Worm (Caenorhabditis elegans) whole organism, L3 larva: ENCODE results near the gene C29F9.6.
"Not testable (repeated sequence)": the region's sequence is repeated elsewhere in the genome, so short reads cannot be mapped to it uniquely, and the experiment has no call there.

Source experiments
- R02D3.7 ChIP-seq: fragments of 150-350 bp; optimal IDR thresholded peaks from 2 replicates; lab custom pipeline; 2014; ENCODE audit warnings: missing biosample characterization, missing genetic modification characterization
- aly-2 ChIP-seq: fragments of 150-350 bp; optimal IDR thresholded peaks from 2 replicates; lab custom pipeline; 2014; ENCODE audit warnings: missing biosample characterization, missing genetic modification characterization
- ama-1 ChIP-seq: fragments of 150-350 bp; optimal IDR thresholded peaks from 2 replicates; lab custom pipeline; 2018
- ceh-16 ChIP-seq: sonication (generic microtip); optimal IDR thresholded peaks from 2 replicates; lab custom pipeline; 2017; ENCODE audit warnings: missing biosample characterization, missing genetic modification characterization
- ceh-28 ChIP-seq: fragments of 150-350 bp; optimal IDR thresholded peaks from 2 replicates; lab custom pipeline; 2014; ENCODE audit warnings: missing biosample characterization, missing genetic modification reagents, missing genetic modification characterization
- ceh-9 ChIP-seq: sonication (generic microtip); optimal IDR thresholded peaks from 2 replicates; lab custom pipeline; 2018; ENCODE audit warnings: missing biosample characterization, missing genetic modification characterization
- daf-12 ChIP-seq: fragments of 150-350 bp; optimal IDR thresholded peaks from 2 replicates; lab custom pipeline; 2014; ENCODE audit warnings: missing biosample characterization, missing genetic modification reagents, missing genetic modification characterization
- egl-5 ChIP-seq: fragments of 150-350 bp; optimal IDR thresholded peaks from 2 replicates; lab custom pipeline; 2017; ENCODE audit warnings: missing biosample characterization, missing genetic modification reagents, missing genetic modification characterization, inconsistent platforms
- elt-1 ChIP-seq: fragments of 150-350 bp; optimal IDR thresholded peaks from 2 replicates; lab custom pipeline; 2014; ENCODE audit warnings: missing biosample characterization, missing genetic modification characterization
- elt-2 ChIP-seq: sonication (generic microtip); optimal IDR thresholded peaks from 2 replicates; lab custom pipeline; 2016; ENCODE audit warnings: missing genetic modification reagents, mild to moderate bottlenecking, missing genetic modification characterization, missing compliant biosample characterization
- fkh-10 ChIP-seq: sonication (generic microtip); optimal IDR thresholded peaks from 2 replicates; lab custom pipeline; 2017; ENCODE audit warnings: missing biosample characterization, missing genetic modification reagents, missing genetic modification characterization
- fos-1 ChIP-seq: fragments of 150-350 bp; optimal IDR thresholded peaks from 2 replicates; lab custom pipeline; 2014; ENCODE audit warnings: missing biosample characterization, missing genetic modification characterization
- hmg-11 ChIP-seq: sonication (generic microtip); optimal IDR thresholded peaks from 2 replicates; lab custom pipeline; 2016; ENCODE audit warnings: missing genetic modification characterization, missing compliant biosample characterization
- jun-1 ChIP-seq: fragments of 150-350 bp; optimal IDR thresholded peaks from 2 replicates; lab custom pipeline; 2014; ENCODE audit warnings: missing biosample characterization, missing genetic modification reagents, missing genetic modification characterization
- lin-15B ChIP-seq: fragments of 150-350 bp; optimal IDR thresholded peaks from 2 replicates; lab custom pipeline; 2014; ENCODE audit warnings: missing biosample characterization, missing genetic modification characterization
- lin-39 ChIP-seq: fragments of 150-350 bp; optimal IDR thresholded peaks from 2 replicates; lab custom pipeline; 2018; ENCODE audit warnings: missing biosample characterization, missing genetic modification reagents, missing genetic modification characterization
- lsy-12 ChIP-seq: sonication (generic microtip); optimal IDR thresholded peaks from 2 replicates; lab custom pipeline; 2016; ENCODE audit warnings: mild to moderate bottlenecking, missing genetic modification characterization, missing compliant biosample characterization
- mdl-1 ChIP-seq: fragments of 150-350 bp; optimal IDR thresholded peaks from 2 replicates; lab custom pipeline; 2014; ENCODE audit warnings: missing biosample characterization, missing genetic modification characterization
- mml-1 ChIP-seq: fragments of 150-350 bp; sonication (generic microtip); optimal IDR thresholded peaks from 3 replicates; lab custom pipeline; 2014; ENCODE audit warnings: missing biosample characterization, missing genetic modification characterization
- nfya-1 ChIP-seq: sonication (generic microtip); optimal IDR thresholded peaks from 2 replicates; lab custom pipeline; 2017; ENCODE audit warnings: missing genetic modification characterization, mild to moderate bottlenecking, missing compliant biosample characterization, antibody characterized with exemption, moderate library complexity; ENCODE audit not compliant: insufficient read depth
- nhr-11 ChIP-seq: fragments of 150-350 bp; optimal IDR thresholded peaks from 2 replicates; lab custom pipeline; 2014; ENCODE audit warnings: missing biosample characterization, missing genetic modification characterization
- nhr-12 ChIP-seq: fragments of 150-350 bp; optimal IDR thresholded peaks from 2 replicates; lab custom pipeline; 2014; ENCODE audit warnings: missing biosample characterization, missing genetic modification characterization
- nhr-23 ChIP-seq: fragments of 150-350 bp; optimal IDR thresholded peaks from 2 replicates; lab custom pipeline; 2014; ENCODE audit warnings: missing biosample characterization, missing genetic modification reagents, missing genetic modification characterization
- nhr-237 ChIP-seq: fragments of 150-350 bp; optimal IDR thresholded peaks from 2 replicates; lab custom pipeline; 2014; ENCODE audit warnings: missing biosample characterization, missing genetic modification characterization
- nhr-25 ChIP-seq: sonication (generic microtip); optimal IDR thresholded peaks from 2 replicates; lab custom pipeline; 2017; ENCODE audit warnings: missing biosample characterization, missing genetic modification characterization
- nhr-43 ChIP-seq: sonication (generic microtip); optimal IDR thresholded peaks from 2 replicates; lab custom pipeline; 2016; ENCODE audit warnings: mild to moderate bottlenecking, missing genetic modification characterization, missing compliant biosample characterization; ENCODE audit not compliant: poor library complexity, severe bottlenecking
- nhr-67 ChIP-seq: fragments of 150-350 bp; optimal IDR thresholded peaks from 2 replicates; lab custom pipeline; 2014; ENCODE audit warnings: missing biosample characterization, missing genetic modification characterization
- nhr-76 ChIP-seq: fragments of 150-350 bp; sonication (generic microtip); optimal IDR thresholded peaks from 5 replicates; lab custom pipeline; 2014; ENCODE audit warnings: missing biosample characterization, missing genetic modification characterization
- nhr-77 ChIP-seq: fragments of 150-350 bp; optimal IDR thresholded peaks from 2 replicates; lab custom pipeline; 2014; ENCODE audit warnings: missing biosample characterization, missing genetic modification characterization
- pha-4 ChIP-seq: fragments of 150-350 bp; optimal IDR thresholded peaks from 2 replicates; lab custom pipeline; 2014; ENCODE audit warnings: missing biosample characterization, missing genetic modification reagents, missing genetic modification characterization
- pqm-1 ChIP-seq: fragments of 150-350 bp; optimal IDR thresholded peaks from 2 replicates; lab custom pipeline; 2017; ENCODE audit warnings: missing biosample characterization, missing genetic modification characterization, inconsistent platforms
- sea-2 ChIP-seq: fragments of 150-350 bp; sonication (generic microtip); optimal IDR thresholded peaks from 4 replicates; lab custom pipeline; 2014; ENCODE audit warnings: missing biosample characterization, missing genetic modification reagents, missing genetic modification characterization
- snpc-4 ChIP-seq: fragments of 150-350 bp; optimal IDR thresholded peaks from 2 replicates; lab custom pipeline; 2014; ENCODE audit warnings: missing biosample characterization, missing genetic modification characterization
- tbx-2 ChIP-seq: sonication (generic microtip); optimal IDR thresholded peaks from 2 replicates; lab custom pipeline; 2016; ENCODE audit warnings: mild to moderate bottlenecking, missing genetic modification characterization, missing compliant biosample characterization
- unc-62 ChIP-seq: fragments of 150-350 bp; sonication (generic microtip); optimal IDR thresholded peaks from 4 replicates; lab custom pipeline; 2014; ENCODE audit warnings: missing biosample characterization, missing genetic modification reagents, missing genetic modification characterization
- zag-1 ChIP-seq: fragments of 150-350 bp; optimal IDR thresholded peaks from 2 replicates; lab custom pipeline; 2014; ENCODE audit warnings: missing biosample characterization, missing genetic modification characterization
- ztf-11 ChIP-seq: fragments of 150-350 bp; optimal IDR thresholded peaks from 2 replicates; lab custom pipeline; 2014; ENCODE audit warnings: missing biosample characterization, missing genetic modification characterization
- ztf-4 ChIP-seq: fragments of 150-350 bp; optimal IDR thresholded peaks from 2 replicates; lab custom pipeline; 2014; ENCODE audit warnings: missing biosample characterization, missing genetic modification characterization

C29F9.6 gene

ce11 chrIII:120199-120598 lies 5.5 kb downstream of the C29F9.6 start, which contains the start of gene pals-24:
pals-24 (plus strand) TSS chrIII:120435.
- TF ChIP-seq mml-1 (tag; lab: Kevin White, UChicago), result no peak
- TF ChIP-seq hmg-11 (tag; lab: Kevin White, UChicago), result no peak
- no peak for TF ChIP-seq unc-62 (GFP tag; lab: Kevin White, UChicago)
- no peak for TF ChIP-seq nhr-43 (tag; lab: Kevin White, UChicago)
- TF ChIP-seq ztf-4 (tag; lab: Kevin White, UChicago), result no peak
- TF ChIP-seq lin-39 (tag; lab: Kevin White, UChicago), result no peak
- TF ChIP-seq pha-4 (tag; lab: Kevin White, UChicago), result peak; percentile 58
- no peak for TF ChIP-seq nhr-25 (tag; lab: Kevin White, UChicago)
- no peak for TF ChIP-seq aly-2 (tag; lab: Kevin White, UChicago)
- TF ChIP-seq lsy-12, result no peak
- peak; percentile 46 for TF ChIP-seq jun-1
- TF ChIP-seq ceh-28 (tag; lab: Kevin White, UChicago), result no peak
- TF ChIP-seq nhr-67 (tag; lab: Kevin White, UChicago), result no peak
- no peak for TF ChIP-seq sea-2 (GFP tag; lab: Kevin White, UChicago)
- no peak for TF ChIP-seq ztf-11
- TF ChIP-seq zag-1 (tag; lab: Kevin White, UChicago), result no peak
- no peak for TF ChIP-seq snpc-4 (tag; lab: Kevin White, UChicago)
- peak; percentile 84 for TF ChIP-seq elt-2 (tag; lab: Kevin White, UChicago)
- TF ChIP-seq pqm-1 (tag; lab: Kevin White, UChicago), result peak; percentile 87
- no peak for TF ChIP-seq daf-12 (tag; lab: Kevin White, UChicago)
- no peak for TF ChIP-seq nhr-76
- no peak for TF ChIP-seq tbx-2 (tag; lab: Kevin White, UChicago)
- TF ChIP-seq nhr-12 (tag; lab: Kevin White, UChicago), result no peak

DNA sequence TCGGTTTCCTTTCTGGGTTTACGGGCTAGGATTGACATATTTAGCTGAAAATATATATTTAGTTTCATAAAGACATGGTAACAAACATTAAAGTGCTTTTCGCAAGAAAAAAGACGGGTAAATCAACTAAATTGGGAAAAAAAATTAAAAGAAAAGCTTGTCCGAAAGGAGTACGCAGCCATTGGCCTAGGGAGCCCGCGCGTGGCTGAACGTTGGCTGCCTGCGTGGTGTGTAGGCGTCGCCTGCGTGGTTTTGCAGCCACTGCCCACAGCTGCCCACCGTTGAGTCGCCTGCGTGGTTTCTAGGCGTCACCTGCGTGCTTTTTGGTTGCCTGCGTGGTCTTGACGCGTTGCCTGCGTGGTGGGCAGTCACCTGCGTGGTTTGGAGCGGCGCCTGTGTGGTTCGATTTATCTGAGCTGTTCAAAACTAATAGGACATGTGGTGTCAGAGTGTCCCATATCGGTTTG lies 7.3 kb downstream of the C29F9.6 start, which contains the start of gene C29F9.12:
Gene C29F9.12, minus strand, starts transcription at position 51 of the 467 bp plus-strand sequence.
- TF ChIP-seq tbx-2 (tag; lab: Kevin White, UChicago); elt-1 (tag; lab: Kevin White, UChicago); fos-1: not testable (repeated sequence)

DNA sequence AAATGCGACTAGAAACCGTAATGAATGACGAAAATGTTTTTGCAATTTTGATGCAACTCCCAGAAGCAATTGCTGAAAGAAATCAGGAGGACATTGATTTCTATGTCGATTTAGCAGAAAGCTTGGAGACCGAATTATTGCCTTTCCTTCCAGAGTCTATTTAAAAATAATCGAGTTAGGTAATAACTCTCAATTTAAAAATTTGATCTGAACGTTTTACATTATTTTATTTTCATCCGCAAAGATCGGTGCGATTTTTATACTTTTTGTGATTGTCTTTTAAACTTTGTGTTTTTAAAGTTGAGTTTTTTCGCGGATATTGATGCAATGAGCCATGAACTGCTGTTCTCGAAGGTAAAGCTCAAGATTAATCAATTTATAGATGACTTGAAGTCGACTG lies 9.8 kb downstream of the C29F9.6 start, which contains the start of gene pals-23:
Gene pals-23, plus strand, starts transcription at position 301 of the 400 bp plus-strand sequence.
- TF ChIP-seq tbx-2 (tag; lab: Kevin White, UChicago), result no peak

- no peak for TF ChIP-seq mdl-1 (tag; lab: Kevin White, UChicago)
- no peak for TF ChIP-seq nhr-237
- TF ChIP-seq pha-4 (tag; lab: Kevin White, UChicago), result peak; percentile 38
- no peak for TF ChIP-seq ceh-9
- TF ChIP-seq nhr-23, result no peak
- TF ChIP-seq sea-2 (GFP tag; lab: Kevin White, UChicago), result no peak
- TF ChIP-seq ztf-11, result no peak
- TF ChIP-seq elt-2 (tag; lab: Kevin White, UChicago), result peak; percentile 38
- no peak for TF ChIP-seq lin-15B (tag; lab: Kevin White, UChicago)
- TF ChIP-seq unc-62 (GFP tag; lab: Kevin White, UChicago), result no peak
- no peak for TF ChIP-seq R02D3.7 (tag; lab: Kevin White, UChicago)
- TF ChIP-seq ceh-16 (tag; lab: Kevin White, UChicago), result no peak
- TF ChIP-seq, all 47 proteins: peak for 2
Measured at ce11 chrIII:130650-131049, 15.9 kb downstream of the C29F9.6 start, which contains the start of the genes nhr-280 and C29F9.2. nhr-280 (minus strand) TSS chrIII:130750. C29F9.2 (plus strand) TSS chrIII:130947.

DNA sequence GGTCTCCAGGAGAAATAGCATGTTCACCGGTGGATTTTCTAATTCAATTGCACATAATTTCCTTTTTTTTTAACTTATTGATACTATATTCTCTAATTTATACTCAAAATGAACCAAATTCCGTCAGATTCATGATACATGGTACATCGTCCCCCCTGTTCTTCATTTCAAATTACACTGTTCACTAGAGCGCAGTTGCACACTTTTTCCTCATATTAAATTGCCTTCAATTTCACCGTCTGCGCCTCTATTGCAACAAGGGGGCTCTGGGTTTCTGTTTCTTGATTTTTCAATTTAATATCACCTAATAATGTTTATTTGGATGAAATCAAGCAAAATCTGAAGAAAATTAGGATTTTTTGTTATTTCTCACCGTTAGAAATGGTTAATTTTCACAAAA lies 16.9 kb downstream of the C29F9.6 start:
- TF ChIP-seq lin-39 (tag; lab: Kevin White, UChicago) (peak; percentile 82), nhr-76 (no peak), lsy-12 (no peak), egl-5 (peak; percentile 71), snpc-4 (tag; lab: Kevin White, UChicago) (peak; percentile 55), fkh-10 (peak; percentile 12), pha-4 (tag; lab: Kevin White, UChicago) (peak; percentile 82), nfya-1 (tag; lab: Kevin White, UChicago) (peak; percentile 70), ama-1 (no peak), lin-15B (tag; lab: Kevin White, UChicago) (peak; percentile 77), elt-2 (tag; lab: Kevin White, UChicago) (peak; percentile 33), jun-1 (peak; percentile 13), hmg-11 (tag; lab: Kevin White, UChicago) (peak; percentile 18), nhr-23 (peak; percentile 61), nhr-77 (peak; percentile 9), nhr-11 (tag; lab: Kevin White, UChicago) (no peak)
